Fruit fly (Drosophila melanogaster) whole organism, embryonic: ENCODE data around the gene Qsox2.

Experiments
- Atf-2 ChIP-seq: fragments of 200-800 bp; sonication (Bioruptor generic); optimal IDR thresholded peaks from 2 replicates; lab custom pipeline; 2016; ENCODE audit warnings: missing biosample characterization, missing genetic modification characterization
- CG10366 ChIP-seq: fragments of 200-800 bp; sonication (Bioruptor generic); IDR thresholded peaks from 2 replicates; pipeline ENCODE4 v1.3.6; 2022; ENCODE audit warnings: missing biosample characterization, missing genetic modification characterization
- CG11696 ChIP-seq: fragments of 200-800 bp; sonication (Bioruptor generic); IDR thresholded peaks from 2 replicates; pipeline ENCODE4 v1.3.6; 2022; ENCODE audit warnings: missing biosample characterization, missing genetic modification characterization
- CG12391 ChIP-seq: fragments of 200-800 bp; sonication (Bioruptor generic); optimal IDR thresholded peaks from 3 replicates; lab custom pipeline; 2018; ENCODE audit warnings: missing biosample characterization, mild to moderate bottlenecking, missing genetic modification characterization, moderate library complexity
- CG12744 ChIP-seq: fragments of 200-800 bp; sonication (Bioruptor generic); optimal IDR thresholded peaks from 2 replicates; lab custom pipeline; 2016; ENCODE audit warnings: missing biosample characterization, missing genetic modification characterization
- CG13624 ChIP-seq: fragments of 200-800 bp; sonication (Bioruptor generic); optimal IDR thresholded peaks from 2 replicates; lab custom pipeline; 2016; ENCODE audit warnings: missing biosample characterization, missing genetic modification characterization
- CG14014 ChIP-seq: fragments of 200-800 bp; sonication (Bioruptor generic); IDR thresholded peaks from 2 replicates; pipeline ENCODE4 v1.3.6; 2022; ENCODE audit warnings: missing biosample characterization, missing genetic modification characterization
- CG14710 ChIP-seq: fragments of 200-800 bp; sonication (Bioruptor generic); optimal IDR thresholded peaks from 3 replicates; lab custom pipeline; 2019; ENCODE audit warnings: missing biosample characterization, mild to moderate bottlenecking, missing genetic modification characterization, moderate library complexity
- CG1603 ChIP-seq: fragments of 200-800 bp; sonication (Bioruptor generic); optimal IDR thresholded peaks from 2 replicates; lab custom pipeline; 2019; ENCODE audit warnings: missing biosample characterization, mild to moderate bottlenecking, missing genetic modification characterization, moderate library complexity
- CG4617 ChIP-seq: fragments of 200-800 bp; sonication (Bioruptor generic); optimal IDR thresholded peaks from 3 replicates; lab custom pipeline; 2016; ENCODE audit warnings: missing biosample characterization, missing genetic modification characterization, borderline replicate concordance
- CG4707 ChIP-seq: fragments of 200-800 bp; sonication (Bioruptor generic); optimal IDR thresholded peaks from 2 replicates; lab custom pipeline; 2018; ENCODE audit warnings: missing biosample characterization, mild to moderate bottlenecking, missing genetic modification characterization, moderate library complexity
- CG5953 ChIP-seq: fragments of 200-800 bp; sonication (Bioruptor generic); IDR thresholded peaks from 2 replicates; pipeline ENCODE4 v1.3.6; 2022; ENCODE audit warnings: missing biosample characterization, missing genetic modification characterization
- CG6654 ChIP-seq: fragments of 200-800 bp; sonication (Bioruptor generic); optimal IDR thresholded peaks from 2 replicates; lab custom pipeline; 2017; ENCODE audit warnings: missing biosample characterization, mild to moderate bottlenecking, missing genetic modification characterization
- CG7372 ChIP-seq: fragments of 200-800 bp; sonication (Bioruptor generic); IDR thresholded peaks from 2 replicates; pipeline ENCODE4 v1.3.6; 2022; ENCODE audit warnings: missing biosample characterization, missing genetic modification characterization
- CG7987 ChIP-seq: fragments of 200-800 bp; sonication (Bioruptor generic); optimal IDR thresholded peaks from 2 replicates; lab custom pipeline; 2018; ENCODE audit warnings: missing biosample characterization, mild to moderate bottlenecking, missing genetic modification characterization, moderate library complexity
- CG9817 ChIP-seq: fragments of 200-800 bp; sonication (Bioruptor generic); optimal IDR thresholded peaks from 2 replicates; lab custom pipeline; 2018; ENCODE audit warnings: missing biosample characterization, mild to moderate bottlenecking, missing genetic modification characterization, moderate library complexity
- CoRest ChIP-seq: fragments of 200-800 bp; sonication (Bioruptor generic); optimal IDR thresholded peaks from 3 replicates; lab custom pipeline; 2018; ENCODE audit warnings: missing biosample characterization, mild to moderate bottlenecking, missing genetic modification characterization, moderate library complexity
- Dbx ChIP-seq: fragments of 200-800 bp; sonication (Bioruptor generic); IDR thresholded peaks from 3 replicates; pipeline ENCODE4 v1.3.6; 2022; ENCODE audit warnings: missing biosample characterization, missing genetic modification characterization
- Ets65A ChIP-seq: fragments of 200-800 bp; sonication (Bioruptor generic); peaks from one replicate; lab custom pipeline; 2016; ENCODE audit warnings: missing biosample characterization, missing genetic modification characterization
- HLHmδ ChIP-seq: fragments of 200-800 bp; sonication (Bioruptor generic); optimal IDR thresholded peaks from 2 replicates; lab custom pipeline; 2018; ENCODE audit warnings: missing biosample characterization, mild to moderate bottlenecking, missing genetic modification characterization, moderate library complexity
- Hr51 ChIP-seq, 2 experiments: fragments of 200-800 bp; sonication (Bioruptor generic); optimal IDR thresholded peaks; 2 replicates in 1 of 2; 3 replicates in 1 of 2; lab custom pipeline; 2016 to 2018; ENCODE audit warnings: missing biosample characterization in 2 of 2, missing genetic modification characterization in 2 of 2, mild to moderate bottlenecking in 1 of 2, moderate library complexity in 1 of 2
- Hr78 ChIP-seq, 2 experiments: fragments of 200-800 bp in 1 of 2; fragments of >200 bp in 1 of 2; sonication (Bioruptor generic) in 1 of 2; optimal IDR thresholded peaks; 2 replicates each; lab custom pipeline; 2017 to 2019; ENCODE audit warnings: missing biosample characterization in 2 of 2, missing genetic modification characterization in 2 of 2, mild to moderate bottlenecking in 1 of 2, moderate library complexity in 1 of 2
- Mad ChIP-seq: fragments of 200-800 bp; sonication (Bioruptor generic); optimal IDR thresholded peaks from 2 replicates; lab custom pipeline; 2016; ENCODE audit warnings: missing biosample characterization, missing genetic modification characterization
- Nf-YC ChIP-seq: fragments of 200-800 bp; optimal IDR thresholded peaks from 3 replicates; lab custom pipeline; 2019; ENCODE audit warnings: missing biosample characterization, mild to moderate bottlenecking, missing genetic modification characterization, moderate library complexity
- NfI ChIP-seq: fragments of 200-800 bp; sonication (Bioruptor generic); optimal IDR thresholded peaks from 3 replicates; lab custom pipeline; 2018; ENCODE audit warnings: missing biosample characterization, mild to moderate bottlenecking, missing genetic modification characterization, moderate library complexity
- Rfx ChIP-seq: fragments of 200-800 bp; sonication (Bioruptor generic); IDR thresholded peaks from 2 replicates; pipeline ENCODE4 v1.3.6; 2022; ENCODE audit warnings: missing biosample characterization, missing genetic modification characterization
- Rx ChIP-seq: fragments of 200-800 bp; sonication (Bioruptor generic); IDR thresholded peaks from 2 replicates; pipeline ENCODE4 v1.3.6; 2022; ENCODE audit warnings: missing biosample characterization, missing genetic modification characterization
- Scr ChIP-seq: fragments of 200-800 bp; sonication (Bioruptor generic); IDR thresholded peaks from 2 replicates; pipeline ENCODE4 v1.3.6; 2022; ENCODE audit warnings: missing biosample characterization, missing genetic modification characterization; ENCODE audit not compliant: partially characterized antibody
- ase ChIP-seq: fragments of 200-800 bp; sonication (Bioruptor generic); IDR thresholded peaks from 3 replicates; pipeline ENCODE4 v1.3.6; 2022; ENCODE audit warnings: missing biosample characterization, missing genetic modification characterization
- ato ChIP-seq: fragments of 200-800 bp; sonication (Bioruptor generic); IDR thresholded peaks from 2 replicates; pipeline ENCODE4 v1.3.6; 2022; ENCODE audit warnings: missing biosample characterization, missing genetic modification characterization; ENCODE audit not compliant: partially characterized antibody
- bbx ChIP-seq: fragments of 200-800 bp; sonication (Bioruptor generic); IDR thresholded peaks from 2 replicates; pipeline ENCODE4 v1.3.6; 2022; ENCODE audit warnings: missing biosample characterization, missing genetic modification characterization; ENCODE audit not compliant: partially characterized antibody
- bsh ChIP-seq, 2 experiments: fragments of 200-800 bp; sonication (Bioruptor generic); optimal IDR thresholded peaks; 2 replicates each; lab custom pipeline; 2017 to 2018; ENCODE audit warnings: mild to moderate bottlenecking in 2 of 2, missing biosample characterization in 2 of 2, missing genetic modification characterization in 2 of 2, moderate library complexity in 1 of 2
- btn ChIP-seq: fragments of 200-800 bp; sonication (Bioruptor generic); optimal IDR thresholded peaks from 2 replicates; lab custom pipeline; 2016; ENCODE audit warnings: missing biosample characterization, missing genetic modification characterization
- chn ChIP-seq: fragments of 200-800 bp; sonication (Bioruptor generic); optimal IDR thresholded peaks from 2 replicates; lab custom pipeline; 2016; ENCODE audit warnings: missing biosample characterization, missing genetic modification characterization
- ci ChIP-seq: fragments of 200-800 bp; sonication (Bioruptor generic); IDR thresholded peaks from 3 replicates; pipeline ENCODE4 v1.3.6; 2022; ENCODE audit warnings: missing biosample characterization, missing genetic modification characterization
- emc ChIP-seq: fragments of 200-800 bp; sonication (Bioruptor generic); optimal IDR thresholded peaks from 2 replicates; lab custom pipeline; 2016; ENCODE audit warnings: missing biosample characterization, missing genetic modification characterization
- ham ChIP-seq: fragments of 200-800 bp; sonication (Bioruptor generic); IDR thresholded peaks from 2 replicates; pipeline ENCODE4 v1.3.6; 2022; ENCODE audit warnings: missing biosample characterization, missing genetic modification characterization
- hth ChIP-seq: fragments of >200 bp; optimal IDR thresholded peaks from 2 replicates; lab custom pipeline; 2017; ENCODE audit warnings: inconsistent platforms
- mirr ChIP-seq: fragments of 200-800 bp; sonication (Bioruptor generic); optimal IDR thresholded peaks from 3 replicates; lab custom pipeline; 2018; ENCODE audit warnings: missing biosample characterization, mild to moderate bottlenecking, missing genetic modification characterization
- nau ChIP-seq: fragments of 200-800 bp; sonication (Bioruptor generic); optimal IDR thresholded peaks from 3 replicates; lab custom pipeline; 2017; ENCODE audit warnings: missing biosample characterization, mild to moderate bottlenecking, missing genetic modification characterization, missing genetic modification reagents
- oc ChIP-seq: fragments of 200-800 bp; sonication (Bioruptor generic); optimal IDR thresholded peaks from 2 replicates; lab custom pipeline; 2018; ENCODE audit warnings: missing biosample characterization, mild to moderate bottlenecking, missing genetic modification characterization, moderate library complexity
- pan ChIP-seq, 4 experiments: fragments of >200 bp in 3 of 4; fragments of 200-800 bp in 1 of 4; sonication (Bioruptor generic) in 1 of 4; optimal IDR thresholded peaks in 3 of 4; IDR thresholded peaks in 1 of 4; 2 replicates each; pipeline versions ENCODE4 v1.3.6 to Lab custom; 2017 to 2022; ENCODE audit warnings: missing biosample characterization in 2 of 4, missing genetic modification characterization in 2 of 4, mixed read lengths in 1 of 4
- repo ChIP-seq: fragments of 200-800 bp; sonication (Bioruptor generic); optimal IDR thresholded peaks from 2 replicates; lab custom pipeline; 2016; ENCODE audit warnings: missing biosample characterization, missing genetic modification characterization
- ro ChIP-seq: fragments of 200-800 bp; sonication (Bioruptor generic); IDR thresholded peaks from 2 replicates; pipeline ENCODE4 v1.3.6; 2022; ENCODE audit warnings: missing biosample characterization, missing genetic modification characterization
- slou ChIP-seq: fragments of 200-800 bp; sonication (Bioruptor generic); optimal IDR thresholded peaks from 3 replicates; lab custom pipeline; 2016; ENCODE audit warnings: missing biosample characterization, missing genetic modification characterization
- so ChIP-seq: fragments of 200-800 bp; sonication (Bioruptor generic); IDR thresholded peaks from 3 replicates; pipeline ENCODE4 v1.3.6; 2022; ENCODE audit warnings: missing biosample characterization, missing genetic modification characterization
- sr ChIP-seq: fragments of 200-800 bp; sonication (Bioruptor generic); IDR thresholded peaks from 3 replicates; pipeline ENCODE4 v1.3.6; 2022; ENCODE audit warnings: missing biosample characterization, missing genetic modification characterization
- tio ChIP-seq: fragments of 200-800 bp; sonication (Bioruptor generic); optimal IDR thresholded peaks from 2 replicates; lab custom pipeline; 2017; ENCODE audit warnings: missing biosample characterization, missing genetic modification characterization, inconsistent platforms
- ttk ChIP-seq: fragments of 200-800 bp; sonication (Bioruptor generic); IDR thresholded peaks from 2 replicates; pipeline ENCODE4 v2.1.2; 2022; ENCODE audit warnings: missing biosample characterization, missing genetic modification characterization
- zf30C ChIP-seq: fragments of 200-800 bp; sonication (Bioruptor generic); optimal IDR thresholded peaks from 3 replicates; lab custom pipeline; 2018; ENCODE audit warnings: missing biosample characterization, mild to moderate bottlenecking, missing genetic modification characterization

Gene Qsox2

DNA sequence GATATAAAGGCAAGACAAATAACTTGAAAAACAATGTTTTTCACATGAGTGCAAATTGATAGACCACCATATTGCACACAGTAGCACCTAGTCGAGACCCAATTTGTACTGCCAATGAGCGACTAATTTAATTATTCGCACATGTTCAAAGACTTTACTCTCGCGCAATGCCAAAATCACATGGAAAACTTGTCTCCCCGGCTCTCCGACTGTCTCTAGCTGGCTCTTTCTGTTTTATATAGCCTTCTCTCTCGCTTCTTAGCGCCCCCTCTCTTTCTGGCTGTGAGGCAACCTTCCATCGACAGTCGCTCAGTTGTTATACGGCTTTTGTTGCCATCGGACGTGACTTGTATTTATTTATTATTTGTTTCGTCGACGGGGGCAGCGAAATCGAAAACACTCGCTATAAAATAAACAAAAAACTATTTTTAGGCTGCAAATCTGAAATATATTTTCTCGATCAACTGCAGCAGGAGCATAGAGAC lies 38.5 kb upstream of the Qsox2 start, which contains the start of gene CG6656 (continued):
- TF ChIP-seq CG4617 (GFP tag; lab: Kevin White, UChicago): no peak
- peak; percentile 49 for TF ChIP-seq Rfx
- no peak for TF ChIP-seq bbx (GFP tag; lab: Robert Waterston, UW)
- no peak for TF ChIP-seq CG7372 (GFP tag; lab: Robert Waterston, UW)
- peak; percentile 32 for TF ChIP-seq CoRest
- no peak for TF ChIP-seq CG7987 (GFP tag; lab: Kevin White, UChicago)
- no peak for TF ChIP-seq CG1603 (tag; lab: Kevin White, UChicago)
- TF ChIP-seq CG14014 (GFP tag; lab: Robert Waterston, UW): no peak
- no peak for TF ChIP-seq Hr51 (GFP tag; optimal IDR thresholded peaks at IDR 0.05; lab: Kevin White, UChicago)
- no peak for TF ChIP-seq Rx (GFP tag; lab: Robert Waterston, UW)
- no peak for TF ChIP-seq btn
- TF ChIP-seq CG6654 (GFP tag; lab: Kevin White, UChicago): no peak
- no peak for TF ChIP-seq CG14710 (tag; lab: Kevin White, UChicago)
- no peak for TF ChIP-seq CG11696 (GFP tag; lab: Robert Waterston, UW)
- peak; percentile 70; the same call in 2 of the 3 replicates for TF ChIP-seq sr (GFP tag; lab: Robert Waterston, UW)
- peak; percentile 7; the same call in 1 of the 2 replicates for TF ChIP-seq CG5953 (GFP tag; lab: Robert Waterston, UW)
- no peak for TF ChIP-seq hth
- peak; percentile 42; the same call in 1 of the 2 replicates for TF ChIP-seq Scr (GFP tag; lab: Robert Waterston, UW)
- no peak for TF ChIP-seq CG13624
- TF ChIP-seq Mad (GFP tag; lab: Kevin White, UChicago): no peak
- TF ChIP-seq repo (GFP tag; lab: Kevin White, UChicago): peak; percentile 6
- no peak for TF ChIP-seq nau (GFP tag; lab: Kevin White, UChicago)
- no peak for TF ChIP-seq CG9817 (tag; lab: Kevin White, UChicago)
- TF ChIP-seq CG4707 (GFP tag; lab: Kevin White, UChicago): no peak
- TF ChIP-seq Dbx (GFP tag; lab: Robert Waterston, UW): peak; percentile 32; the same call in 1 of the 3 replicates
- peak in 1 of 2 experiments; percentile 1 for TF ChIP-seq bsh (GFP tag; optimal IDR thresholded peaks at IDR 0.05; lab: Kevin White, UChicago)
- no peak for TF ChIP-seq Nf-YC (tag; lab: Kevin White, UChicago)
- no peak for TF ChIP-seq ato
- TF ChIP-seq CG12744 (GFP tag; lab: Kevin White, UChicago): no peak
- no peak for TF ChIP-seq chn (GFP tag; lab: Kevin White, UChicago)
- TF ChIP-seq mirr (GFP tag; lab: Kevin White, UChicago): no peak
- no peak for TF ChIP-seq Hr78 (GFP tag; optimal IDR thresholded peaks at IDR 0.05; lab: Kevin White, UChicago)
- no peak for TF ChIP-seq Atf-2 (GFP tag; lab: Kevin White, UChicago)
- TF ChIP-seq ro (GFP tag; lab: Robert Waterston, UW): no peak
- TF ChIP-seq tio: no peak
- no peak for TF ChIP-seq emc (GFP tag; lab: Kevin White, UChicago)
- TF ChIP-seq CG12391 (tag; lab: Kevin White, UChicago): no peak
- no peak for TF ChIP-seq so (GFP tag; lab: Robert Waterston, UW)
- TF ChIP-seq pan (optimal IDR thresholded peaks at IDR 0.05; lab: Kevin White, UChicago): no peak
- TF ChIP-seq pan (GFP tag; optimal IDR thresholded peaks at IDR 0.05 in 1 of 2, IDR thresholded peaks at IDR 0.05 in 1 of 2): peak in 1 of 2 experiments; percentile 24
- TF ChIP-seq HLHmδ (GFP tag; lab: Kevin White, UChicago): no peak
- TF ChIP-seq NfI (GFP tag; lab: Kevin White, UChicago): no peak
- peak; percentile 21 for TF ChIP-seq oc (tag; lab: Kevin White, UChicago)
- TF ChIP-seq ci (GFP tag; lab: Robert Waterston, UW): peak; percentile 63; the same call in 2 of the 3 replicates
- TF ChIP-seq ttk (GFP tag; lab: Robert Waterston, UW): no peak
- TF ChIP-seq Ets65A (GFP tag; lab: Kevin White, UChicago): peak; percentile 68
- no peak for TF ChIP-seq ham
- no peak for TF ChIP-seq slou (GFP tag; lab: Kevin White, UChicago)
- no peak for TF ChIP-seq CG10366 (GFP tag; lab: Robert Waterston, UW)
- no peak for TF ChIP-seq zf30C (GFP tag; lab: Kevin White, UChicago)
- no peak for TF ChIP-seq ase (GFP tag; lab: Robert Waterston, UW)
